Worm (Caenorhabditis elegans): ENCODE measurements around the gene sma-3.

The sma-3 gene

ce11 chrIII:6891560-6891959, 27.8 kb upstream of the sma-3 start, which contains the start of gene K04C2.5:
Gene K04C2.5, minus strand, starts transcription at chrIII:6891660.
- TF ChIP-seq fkh-6 (tag; optimal IDR thresholded peaks at IDR 0.05) (no peak), pag-3 (tag; optimal IDR thresholded peaks at IDR 0.05; ENCODE audit: borderline replicate concordance) (no peak), hlh-8 (tag; optimal IDR thresholded peaks at IDR 0.05) (no peak), pha-4 (tag; optimal IDR thresholded peaks at IDR 0.05) (no peak), nhr-232 (tag; optimal IDR thresholded peaks at IDR 0.05) (no peak), pros-1 (tag; optimal IDR thresholded peaks at IDR 0.05) (no peak), gmeb-2 (tag; optimal IDR thresholded peaks at IDR 0.05) (no peak), elt-2 (tag; optimal IDR thresholded peaks at IDR 0.05) (no peak), syd-9 (tag; optimal IDR thresholded peaks at IDR 0.05) (no peak), eyg-1 (tag; optimal IDR thresholded peaks at IDR 0.05) (no peak), hlh-15 (tag; optimal IDR thresholded peaks at IDR 0.05) (no peak), hlh-30 (tag; optimal IDR thresholded peaks at IDR 0.05; ENCODE audit: insufficient read depth) (no peak), ceh-22 (tag; optimal IDR thresholded peaks at IDR 0.05) (no peak), sox-2 (GFP tag; IDR thresholded peaks at IDR 0.05) (no peak), ceh-31 (tag; optimal IDR thresholded peaks at IDR 0.05) (no peak), zip-5 (tag; optimal IDR thresholded peaks at IDR 0.05) (no peak), che-1 (tag; optimal IDR thresholded peaks at IDR 0.05) (no peak), ceh-24 (tag; optimal IDR thresholded peaks at IDR 0.05) (no peak), T23F11.4 (GFP tag; optimal IDR thresholded peaks at IDR 0.05) (no peak)

- TF ChIP-seq dmd-4 (tag; optimal IDR thresholded peaks at IDR 0.05; ENCODE audit: borderline replicate concordance): no peak
- no peak for TF ChIP-seq ama-1 (optimal IDR thresholded peaks at IDR 0.05)
- TF ChIP-seq ztf-16 (tag; optimal IDR thresholded peaks at IDR 0.05): no peak
- TF ChIP-seq hlh-30 (tag; optimal IDR thresholded peaks at IDR 0.05; ENCODE audit: insufficient read depth): no peak
- TF ChIP-seq ceh-9 (tag; optimal IDR thresholded peaks at IDR 0.05): no peak
- TF ChIP-seq ref-2 (tag; optimal IDR thresholded peaks at IDR 0.05): no peak
- no peak for TF ChIP-seq ceh-18 (tag; optimal IDR thresholded peaks at IDR 0.05)
- TF ChIP-seq fax-1 (tag; optimal IDR thresholded peaks at IDR 0.05): no peak
- no peak for TF ChIP-seq nhr-11 (tag; optimal IDR thresholded peaks at IDR 0.05)
- no peak for TF ChIP-seq rnt-1 (tag; optimal IDR thresholded peaks at IDR 0.05)
- no peak for TF ChIP-seq pat-9 (tag; optimal IDR thresholded peaks at IDR 0.05)
- no peak for TF ChIP-seq ceh-48 (tag; optimal IDR thresholded peaks at IDR 0.05)
- TF ChIP-seq odd-2 (tag; optimal IDR thresholded peaks at IDR 0.05): no peak
Measured at ce11 chrIII:6888999-6889824, 25.4 kb upstream of the sma-3 start, which contains the start of the genes brd-1 and K04C2.2. Gene brd-1, minus strand, starts transcription at chrIII:6889504. Gene K04C2.2, plus strand, starts transcription at chrIII:6889774.

ce11 chrIII:6888497-6888896, 24.7 kb upstream of the sma-3 start:
- TF ChIP-seq ref-2 (tag; optimal IDR thresholded peaks at IDR 0.05): peak; percentile 17
- TF ChIP-seq ceh-24 (tag; optimal IDR thresholded peaks at IDR 0.05): no peak
- TF ChIP-seq dve-1 (tag; optimal IDR thresholded peaks at IDR 0.05): peak; percentile 12

ce11 chrIII:6887574-6887973, 23.8 kb upstream of the sma-3 start:
- TF ChIP-seq pha-2 (tag; optimal IDR thresholded peaks at IDR 0.05): no peak
- peak; percentile 55 for TF ChIP-seq ceh-31 (tag; optimal IDR thresholded peaks at IDR 0.05)
- TF ChIP-seq C08G9.2 (tag; optimal IDR thresholded peaks at IDR 0.05): peak; percentile 52
- TF ChIP-seq Y22D7AL.16 (tag; optimal IDR thresholded peaks at IDR 0.05): peak; percentile 54
- TF ChIP-seq nhr-232 (tag; optimal IDR thresholded peaks at IDR 0.05): peak; percentile 79
- peak; percentile 78 for TF ChIP-seq hlh-6 (tag; optimal IDR thresholded peaks at IDR 0.05)
- TF ChIP-seq ceh-19 (GFP tag; optimal IDR thresholded peaks at IDR 0.05): peak; percentile 36
- peak; percentile 50 for TF ChIP-seq eyg-1 (tag; optimal IDR thresholded peaks at IDR 0.05)
- TF ChIP-seq ref-2 (tag; optimal IDR thresholded peaks at IDR 0.05): peak; percentile 61
- no peak for TF ChIP-seq ceh-22 (tag; optimal IDR thresholded peaks at IDR 0.05)
- TF ChIP-seq pros-1 (tag; optimal IDR thresholded peaks at IDR 0.05): no peak
- peak; percentile 54 for TF ChIP-seq K09A11.1 (tag; optimal IDR thresholded peaks at IDR 0.05; ENCODE audit: insufficient read depth)
- peak; percentile 47 for TF ChIP-seq dve-1 (tag; optimal IDR thresholded peaks at IDR 0.05)
- TF ChIP-seq ceh-30 (tag; optimal IDR thresholded peaks at IDR 0.05): no peak
- peak; percentile 55 for TF ChIP-seq ceh-34 (tag; optimal IDR thresholded peaks at IDR 0.05)
- TF ChIP-seq lin-11 (tag; optimal IDR thresholded peaks at IDR 0.05): peak; percentile 63
- TF ChIP-seq unc-42 (tag; optimal IDR thresholded peaks at IDR 0.05): peak; percentile 74
- TF ChIP-seq pha-4 (tag; optimal IDR thresholded peaks at IDR 0.05): no peak
- TF ChIP-seq K02D7.2 (tag; optimal IDR thresholded peaks at IDR 0.05): peak; percentile 52
- TF ChIP-seq sox-4 (tag; optimal IDR thresholded peaks at IDR 0.05): peak; percentile 76
- peak; percentile 52; the same call in 1 of the 2 replicates for TF ChIP-seq unc-3 (GFP tag; conservative IDR thresholded peaks at IDR 0.05)
- peak; percentile 44 for TF ChIP-seq unc-3 (tag; optimal IDR thresholded peaks at IDR 0.05)
- TF ChIP-seq rnt-1 (tag; optimal IDR thresholded peaks at IDR 0.05): peak; percentile 67
